Fruit fly (Drosophila melanogaster) whole organism, embryonic: ENCODE results near the gene CG34267.

Experiments
- CG1024 ChIP-seq: fragments of 200-800 bp; sonication (Bioruptor generic); IDR thresholded peaks from 2 replicates; pipeline ENCODE4 v1.3.6; 2022; ENCODE audit warnings: missing biosample characterization, missing genetic modification characterization
- CG12155 ChIP-seq: fragments of 200-800 bp; sonication (Bioruptor generic); optimal IDR thresholded peaks from 3 replicates; lab custom pipeline; 2016; ENCODE audit warnings: missing biosample characterization, missing genetic modification characterization
- CG1233 ChIP-seq: fragments of 200-800 bp; sonication (Bioruptor generic); optimal IDR thresholded peaks from 4 replicates; lab custom pipeline; 2018; ENCODE audit warnings: missing biosample characterization, mild to moderate bottlenecking, missing genetic modification characterization
- CG12769 ChIP-seq: fragments of 200-800 bp; sonication (Bioruptor generic); optimal IDR thresholded peaks from 2 replicates; lab custom pipeline; 2019; ENCODE audit warnings: missing biosample characterization, mild to moderate bottlenecking, missing genetic modification characterization, moderate library complexity
- CG1602 ChIP-seq: fragments of 200-800 bp; sonication (Bioruptor generic); optimal IDR thresholded peaks from 3 replicates; lab custom pipeline; 2016; ENCODE audit warnings: missing biosample characterization, missing genetic modification characterization
- CG1647 ChIP-seq: fragments of 200-800 bp; sonication (Bioruptor generic); optimal IDR thresholded peaks from 3 replicates; lab custom pipeline; 2016; ENCODE audit warnings: missing biosample characterization, missing genetic modification characterization
- CG16815 ChIP-seq: fragments of 200-800 bp; sonication (Bioruptor generic); optimal IDR thresholded peaks from 3 replicates; lab custom pipeline; 2017; ENCODE audit warnings: missing biosample characterization, mild to moderate bottlenecking, missing genetic modification characterization
- CG16863 ChIP-seq: fragments of 200-800 bp; sonication (Bioruptor generic); optimal IDR thresholded peaks from 3 replicates; lab custom pipeline; 2016; ENCODE audit warnings: missing biosample characterization, missing genetic modification characterization
- CG17568 ChIP-seq: fragments of 200-800 bp; sonication (Bioruptor generic); optimal IDR thresholded peaks from 2 replicates; lab custom pipeline; 2018; ENCODE audit warnings: missing biosample characterization, mild to moderate bottlenecking, missing genetic modification characterization, moderate library complexity
- CG18476 ChIP-seq: fragments of 200-800 bp; sonication (Bioruptor generic); optimal IDR thresholded peaks from 2 replicates; lab custom pipeline; 2016; ENCODE audit warnings: missing biosample characterization, mild to moderate bottlenecking, missing genetic modification characterization
- CG3065 ChIP-seq: fragments of 200-800 bp; sonication (Bioruptor generic); optimal IDR thresholded peaks from 2 replicates; lab custom pipeline; 2016; ENCODE audit warnings: missing biosample characterization, missing genetic modification characterization
- CG31388 ChIP-seq: fragments of 200-800 bp; sonication (Bioruptor generic); optimal IDR thresholded peaks from 2 replicates; lab custom pipeline; 2016; ENCODE audit warnings: missing biosample characterization, missing genetic modification characterization
- CG32532 ChIP-seq: fragments of 200-800 bp; sonication (Bioruptor generic); IDR thresholded peaks from 2 replicates; pipeline ENCODE4 v1.3.6; 2022; ENCODE audit warnings: missing biosample characterization, missing genetic modification characterization
- CG33557 ChIP-seq: fragments of 200-800 bp; sonication (Bioruptor generic); optimal IDR thresholded peaks from 2 replicates; lab custom pipeline; 2019; ENCODE audit warnings: missing biosample characterization, mild to moderate bottlenecking, missing genetic modification characterization, moderate library complexity
- CG3838 ChIP-seq: fragments of 200-800 bp; sonication (Bioruptor generic); optimal IDR thresholded peaks from 3 replicates; lab custom pipeline; 2016; ENCODE audit warnings: missing biosample characterization, missing genetic modification characterization
- CG5245 ChIP-seq: fragments of 200-800 bp; sonication (Bioruptor generic); optimal IDR thresholded peaks from 3 replicates; lab custom pipeline; 2016; ENCODE audit warnings: missing biosample characterization, missing genetic modification characterization
- CG6272 ChIP-seq: fragments of 200-800 bp; sonication (Bioruptor generic); IDR thresholded peaks from 2 replicates; pipeline ENCODE4 v1.3.6; 2022; ENCODE audit warnings: missing biosample characterization, missing genetic modification characterization
- CG7372 ChIP-seq: fragments of 200-800 bp; sonication (Bioruptor generic); IDR thresholded peaks from 2 replicates; pipeline ENCODE4 v1.3.6; 2022; ENCODE audit warnings: missing biosample characterization, missing genetic modification characterization
- CG7556 ChIP-seq: fragments of 200-800 bp; sonication (Bioruptor generic); optimal IDR thresholded peaks from 2 replicates; lab custom pipeline; 2017; ENCODE audit warnings: missing biosample characterization, mild to moderate bottlenecking, missing genetic modification characterization
- CG7839 ChIP-seq: fragments of 200-800 bp; sonication (Bioruptor generic); optimal IDR thresholded peaks from 3 replicates; lab custom pipeline; 2018; ENCODE audit warnings: missing biosample characterization, mild to moderate bottlenecking, missing genetic modification characterization, moderate library complexity
- CG7928 ChIP-seq: fragments of 200-800 bp; sonication (Bioruptor generic); optimal IDR thresholded peaks from 2 replicates; lab custom pipeline; 2017; ENCODE audit warnings: missing biosample characterization, mild to moderate bottlenecking, missing genetic modification characterization
- CG7987 ChIP-seq: fragments of 200-800 bp; sonication (Bioruptor generic); optimal IDR thresholded peaks from 2 replicates; lab custom pipeline; 2018; ENCODE audit warnings: missing biosample characterization, mild to moderate bottlenecking, missing genetic modification characterization, moderate library complexity
- CG8944 ChIP-seq: fragments of 200-800 bp; sonication (Bioruptor generic); optimal IDR thresholded peaks from 3 replicates; lab custom pipeline; 2016; ENCODE audit warnings: missing biosample characterization, missing genetic modification characterization
- CG9797 ChIP-seq: fragments of 200-800 bp; sonication (Bioruptor generic); optimal IDR thresholded peaks from 3 replicates; lab custom pipeline; 2018; ENCODE audit warnings: missing biosample characterization, mild to moderate bottlenecking, missing genetic modification characterization
- CG9932 ChIP-seq: fragments of 200-800 bp; sonication (Bioruptor generic); IDR thresholded peaks from 2 replicates; pipeline ENCODE4 v1.3.6; 2022; ENCODE audit warnings: missing biosample characterization, missing genetic modification characterization
- CkIIα-i1 ChIP-seq: fragments of 200-800 bp; sonication (Bioruptor generic); IDR thresholded peaks from 2 replicates; pipeline ENCODE4 v1.3.6; 2022; ENCODE audit warnings: missing biosample characterization, missing genetic modification characterization
- HmgD ChIP-seq: fragments of 200-800 bp; sonication (Bioruptor generic); optimal IDR thresholded peaks from 3 replicates; lab custom pipeline; 2016; ENCODE audit warnings: missing biosample characterization, missing genetic modification characterization
- Hr78 ChIP-seq, 2 experiments: fragments of 200-800 bp in 1 of 2; fragments of >200 bp in 1 of 2; sonication (Bioruptor generic) in 1 of 2; optimal IDR thresholded peaks; 2 replicates each; lab custom pipeline; 2017 to 2019; ENCODE audit warnings: missing biosample characterization in 2 of 2, missing genetic modification characterization in 2 of 2, mild to moderate bottlenecking in 1 of 2, moderate library complexity in 1 of 2
- Optix ChIP-seq: fragments of 200-800 bp; sonication (Bioruptor generic); IDR thresholded peaks from 3 replicates; pipeline ENCODE4 v1.3.6; 2022; ENCODE audit warnings: missing biosample characterization, missing genetic modification characterization
- PHDP ChIP-seq: fragments of 200-800 bp; sonication (Bioruptor generic); optimal IDR thresholded peaks from 3 replicates; lab custom pipeline; 2018; ENCODE audit warnings: missing biosample characterization, mild to moderate bottlenecking, missing genetic modification characterization, moderate library complexity
- Pdp1 ChIP-seq, 2 experiments: fragments of 200-800 bp; sonication (Bioruptor generic); optimal IDR thresholded peaks; 3 replicates each; lab custom pipeline; 2016; ENCODE audit warnings: missing biosample characterization in 2 of 2, missing genetic modification characterization in 2 of 2, mild to moderate bottlenecking in 1 of 2, moderate library complexity in 1 of 2
- Ravus ChIP-seq: fragments of 200-800 bp; sonication (Bioruptor generic); IDR thresholded peaks from 2 replicates; pipeline ENCODE4 v1.3.6; 2022; ENCODE audit warnings: missing biosample characterization, missing genetic modification characterization
- Rx ChIP-seq: fragments of 200-800 bp; sonication (Bioruptor generic); IDR thresholded peaks from 2 replicates; pipeline ENCODE4 v1.3.6; 2022; ENCODE audit warnings: missing biosample characterization, missing genetic modification characterization
- Vsx1 ChIP-seq: fragments of 200-800 bp; sonication (Bioruptor generic); optimal IDR thresholded peaks from 2 replicates; lab custom pipeline; 2017; ENCODE audit warnings: missing biosample characterization, mild to moderate bottlenecking, missing genetic modification characterization, missing genetic modification reagents
- ase ChIP-seq: fragments of 200-800 bp; sonication (Bioruptor generic); IDR thresholded peaks from 3 replicates; pipeline ENCODE4 v1.3.6; 2022; ENCODE audit warnings: missing biosample characterization, missing genetic modification characterization
- bowl ChIP-seq: fragments of 200-800 bp; sonication (Bioruptor generic); IDR thresholded peaks from 2 replicates; pipeline ENCODE4 v1.3.6; 2022; ENCODE audit warnings: missing biosample characterization, missing genetic modification characterization
- cad ChIP-seq: fragments of >200 bp; optimal IDR thresholded peaks from 2 replicates; lab custom pipeline; 2017; ENCODE audit warnings: missing biosample characterization, missing genetic modification characterization
- fd96Cb ChIP-seq: fragments of 200-800 bp; sonication (Bioruptor generic); optimal IDR thresholded peaks from 2 replicates; lab custom pipeline; 2018; ENCODE audit warnings: missing biosample characterization, mild to moderate bottlenecking, missing genetic modification characterization, moderate library complexity
- gcm ChIP-seq: fragments of 200-800 bp; sonication (Bioruptor generic); optimal IDR thresholded peaks from 2 replicates; lab custom pipeline; 2019; ENCODE audit warnings: missing biosample characterization, mild to moderate bottlenecking, missing genetic modification characterization, moderate library complexity
- gsb-n ChIP-seq: fragments of 200-800 bp; sonication (Bioruptor generic); optimal IDR thresholded peaks from 3 replicates; lab custom pipeline; 2018; ENCODE audit warnings: missing biosample characterization, mild to moderate bottlenecking, missing genetic modification characterization
- hkb ChIP-seq, 2 experiments: fragments of 200-800 bp in 1 of 2; fragments of >200 bp in 1 of 2; sonication (Bioruptor generic) in 1 of 2; IDR thresholded peaks in 1 of 2; optimal IDR thresholded peaks in 1 of 2; 2 replicates each; pipeline versions ENCODE4 v1.3.6 to Lab custom; 2017 to 2022; ENCODE audit warnings: missing biosample characterization in 1 of 2, missing genetic modification characterization in 1 of 2
- kni ChIP-seq: fragments of 200-800 bp; sonication (Bioruptor generic); optimal IDR thresholded peaks from 3 replicates; lab custom pipeline; 2017; ENCODE audit warnings: mild to moderate bottlenecking, missing biosample characterization, missing genetic modification reagents, missing genetic modification characterization
- lola ChIP-seq, 3 experiments: fragments of >200 bp in 2 of 3; fragments of 200-800 bp in 1 of 3; sonication (Bioruptor generic) in 1 of 3; optimal IDR thresholded peaks; 2 replicates each; lab custom pipeline; 2017 to 2019; ENCODE audit warnings: missing biosample characterization in 3 of 3, missing genetic modification characterization in 3 of 3, mild to moderate bottlenecking in 1 of 3, moderate library complexity in 1 of 3
- otp ChIP-seq: fragments of 200-800 bp; sonication (Bioruptor generic); IDR thresholded peaks from 3 replicates; pipeline ENCODE4, ENCODE4 v1.3.6; 2022; ENCODE audit warnings: missing biosample characterization, missing genetic modification characterization
- p53 ChIP-seq: fragments of 200-800 bp; sonication (Bioruptor generic); optimal IDR thresholded peaks from 2 replicates; lab custom pipeline; 2016; ENCODE audit warnings: missing biosample characterization, missing genetic modification characterization
- repo ChIP-seq: fragments of 200-800 bp; sonication (Bioruptor generic); optimal IDR thresholded peaks from 2 replicates; lab custom pipeline; 2016; ENCODE audit warnings: missing biosample characterization, missing genetic modification characterization
- seq ChIP-seq: fragments of 200-800 bp; sonication (Bioruptor generic); IDR thresholded peaks from 2 replicates; pipeline ENCODE4 v1.3.6; 2022; ENCODE audit warnings: missing biosample characterization, missing genetic modification characterization
- sima ChIP-seq: fragments of 200-800 bp; sonication (Bioruptor generic); optimal IDR thresholded peaks from 2 replicates; lab custom pipeline; 2016; ENCODE audit warnings: missing biosample characterization, missing genetic modification characterization
- unc-4 ChIP-seq: fragments of 200-800 bp; sonication (Bioruptor generic); IDR thresholded peaks from 2 replicates; pipeline ENCODE4 v1.3.6; 2022; ENCODE audit warnings: missing biosample characterization, missing genetic modification characterization; ENCODE audit not compliant: partially characterized antibody

CG34267 gene

dm6 chr3L:505782-506408 is 5.6 kb upstream of the CG34267 start (continued):
- TF ChIP-seq CG3065 (peak; percentile 71), seq (peak; percentile 51; the same call in 1 of the 2 replicates), CG12769 (tag; lab: Kevin White, UChicago) (peak; percentile 68), gcm (no peak), CG8944 (peak; percentile 90), CG17568 (no peak), Hr78 (GFP tag; optimal IDR thresholded peaks at IDR 0.05; lab: Kevin White, UChicago) (no peak), unc-4 (no peak), CG7839 (peak; percentile 71), CG33557 (no peak), Optix (GFP tag; lab: Robert Waterston, UW) (peak; percentile 69; the same call in 2 of the 3 replicates), cad (no peak), CG12155 (GFP tag; lab: Kevin White, UChicago) (peak; percentile 67), CG1602 (peak; percentile 77), CG16815 (GFP tag; lab: Kevin White, UChicago) (peak; percentile 76), CG1024 (GFP tag; lab: Robert Waterston, UW) (peak; percentile 72; the same call in 1 of the 2 replicates), CG1647 (GFP tag; lab: Kevin White, UChicago) (peak; percentile 68), p53 (GFP tag; lab: Kevin White, UChicago) (peak; percentile 76), repo (GFP tag; lab: Kevin White, UChicago) (peak; percentile 66), lola (GFP tag; optimal IDR thresholded peaks at IDR 0.05; lab: Kevin White, UChicago) (peak in 1 of 3 experiments; percentile 24), CG9932 (GFP tag; lab: Robert Waterston, UW) (peak; percentile 82), hkb (optimal IDR thresholded peaks at IDR 0.05; lab: Kevin White, UChicago) (peak; percentile 99), hkb (GFP tag; IDR thresholded peaks at IDR 0.05; lab: Robert Waterston, UW) (peak; percentile 38; the same call in 1 of the 2 replicates), CG6272 (GFP tag; lab: Robert Waterston, UW) (peak; percentile 48), CG7928 (GFP tag; lab: Kevin White, UChicago) (no peak), Rx (peak; percentile 78), sima (no peak), CG1233 (GFP tag; lab: Kevin White, UChicago) (peak; percentile 45), kni (GFP tag; lab: Kevin White, UChicago) (no peak), fd96Cb (tag; lab: Kevin White, UChicago) (peak; percentile 48), Vsx1 (no peak), PHDP (tag; lab: Kevin White, UChicago) (peak; percentile 50), gsb-n (tag; lab: Kevin White, UChicago) (peak; percentile 11), bowl (GFP tag; lab: Robert Waterston, UW) (0 out of 2 replicates have a peak, but pooled peaks have one; percentile 42), ase (peak; percentile 87), CG32532 (GFP tag; lab: Robert Waterston, UW) (peak; percentile 91), HmgD (GFP tag; lab: Kevin White, UChicago) (peak; percentile 96), CG16863 (GFP tag; lab: Kevin White, UChicago) (peak; percentile 84), Pdp1 (GFP tag; optimal IDR thresholded peaks at IDR 0.05; lab: Kevin White, UChicago) (peak; percentile 61 to 86), CG7556 (GFP tag; lab: Kevin White, UChicago) (peak; percentile 25), CG18476 (peak; percentile 10), CG9797 (no peak), CG31388 (GFP tag; lab: Kevin White, UChicago) (no peak), CG7987 (GFP tag; lab: Kevin White, UChicago) (peak; percentile 79), CG7372 (GFP tag; lab: Robert Waterston, UW) (0 out of 2 replicates have a peak, but pooled peaks have one; percentile 51), CG5245 (GFP tag; lab: Kevin White, UChicago) (peak; percentile 90), CkIIα-i1 (GFP tag; lab: Robert Waterston, UW) (no peak), CG3838 (GFP tag; lab: Kevin White, UChicago) (peak; percentile 62), otp (GFP tag; lab: Robert Waterston, UW) (peak; percentile 41; the same call in 2 of the 3 replicates), Ravus (GFP tag; lab: Robert Waterston, UW) (no peak; the same call in 1 of the 2 replicates)
